Worm (Caenorhabditis elegans): ENCODE data around the gene hlh-3.

DNA sequence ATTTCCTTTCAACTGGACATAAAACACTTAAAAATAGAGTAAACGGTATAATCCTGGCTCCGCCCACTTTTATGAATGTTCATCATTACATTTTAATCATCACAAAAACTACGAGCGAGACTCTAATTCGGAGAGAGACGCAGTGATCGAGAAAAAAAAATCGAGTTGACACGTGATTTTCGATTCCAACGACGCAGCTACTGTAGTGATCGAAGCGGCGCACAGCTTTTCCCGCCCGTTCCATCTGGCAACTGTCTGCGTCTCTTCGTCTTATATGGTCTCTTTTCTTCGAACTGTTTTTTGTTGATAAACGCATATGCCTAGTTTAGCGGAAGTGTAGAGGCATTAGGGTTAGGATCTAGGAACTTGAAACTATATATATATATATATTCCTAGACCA, 27.4 kb downstream of the hlh-3 start:
- TF ChIP-seq tab-1 (GFP tag; IDR thresholded peaks at IDR 0.05), result no peak
- no peak for TF ChIP-seq ztf-29 (GFP tag; IDR thresholded peaks at IDR 0.05)
- TF ChIP-seq klf-2 (GFP tag; conservative IDR thresholded peaks at IDR 0.05), result no peak
- no peak for TF ChIP-seq med-1 (GFP tag; optimal IDR thresholded peaks at IDR 0.05; ENCODE audit: insufficient read depth)
- TF ChIP-seq ref-1 (GFP tag; conservative IDR thresholded peaks at IDR 0.05), result no peak
- no peak for TF ChIP-seq ztf-23 (GFP tag; IDR thresholded peaks at IDR 0.05)
- TF ChIP-seq flt-1 (GFP tag; IDR thresholded peaks at IDR 0.05), result no peak
